Worm (Caenorhabditis elegans) whole organism, L4 larva: ENCODE results near the gene ZC262.2.
A peak's percentile ranks its signal among the peaks of the same experiment; 100 is the strongest.
"Not testable (repeated sequence)": the region's sequence is repeated elsewhere in the genome, so short reads cannot be mapped to it uniquely, and the experiment has no call there.

Experiments used
- F26F4.8 ChIP-seq: fragments of 200-800 bp; sonication (Bioruptor generic); conservative IDR thresholded peaks from 2 replicates; pipeline ENCODE4 v1.3.6; 2022; ENCODE audit warnings: missing genetic modification characterization, missing compliant biosample characterization
- F49E8.2 ChIP-seq: sonication (generic microtip); optimal IDR thresholded peaks from 2 replicates; lab custom pipeline; 2016; ENCODE audit warnings: missing compliant biosample characterization, mild to moderate bottlenecking, missing genetic modification characterization, borderline replicate concordance
- R02D3.7 ChIP-seq: fragments of 150-350 bp; sonication (generic microtip); optimal IDR thresholded peaks from 3 replicates; lab custom pipeline; 2014; ENCODE audit warnings: missing biosample characterization, missing genetic modification characterization
- T26A8.4 ChIP-seq: fragments of 200-800 bp; sonication (Bioruptor generic); IDR thresholded peaks from 2 replicates; pipeline ENCODE4 v1.3.6; 2022; ENCODE audit warnings: missing genetic modification characterization, missing compliant biosample characterization
- Y105C5A.15 ChIP-seq: fragments of 200-800 bp; sonication (Bioruptor generic); IDR thresholded peaks from 2 replicates; pipeline ENCODE4 v1.3.6; 2022; ENCODE audit warnings: missing genetic modification characterization, missing compliant biosample characterization
- Y48G9A.11 ChIP-seq: fragments of 200-800 bp; sonication (Bioruptor generic); IDR thresholded peaks from 2 replicates; pipeline ENCODE4 v1.3.6; 2022; ENCODE audit warnings: missing genetic modification reagents, missing genetic modification characterization, missing compliant biosample characterization
- ZK546.5 ChIP-seq, 2 experiments: sonication (generic microtip); optimal IDR thresholded peaks; 2 replicates each; lab custom pipeline; 2017; ENCODE audit warnings: missing biosample characterization in 2 of 2, missing genetic modification characterization in 2 of 2
- aha-1 ChIP-seq: fragments of 150-350 bp; peaks from one replicate; lab custom pipeline; 2014; ENCODE audit warnings: missing biosample characterization, missing genetic modification characterization
- aly-2 ChIP-seq: sonication (generic microtip); optimal IDR thresholded peaks from 2 replicates; lab custom pipeline; 2018; ENCODE audit warnings: missing biosample characterization, missing genetic modification characterization
- arid-1 ChIP-seq: fragments of 200-800 bp; sonication (Bioruptor generic); conservative IDR thresholded peaks from 2 replicates; pipeline ENCODE4 v1.3.6; 2022; ENCODE audit warnings: missing genetic modification reagents, missing genetic modification characterization, missing compliant biosample characterization
- attf-4 ChIP-seq: sonication (generic microtip); optimal IDR thresholded peaks from 3 replicates; lab custom pipeline; 2017; ENCODE audit warnings: missing biosample characterization, missing genetic modification characterization
- ceh-32 ChIP-seq: sonication (generic microtip); optimal IDR thresholded peaks from 2 replicates; lab custom pipeline; 2016; ENCODE audit warnings: mild to moderate bottlenecking, missing genetic modification characterization, missing compliant biosample characterization; ENCODE audit not compliant: poor library complexity
- dpl-1 ChIP-seq: fragments of 150-350 bp; optimal IDR thresholded peaks from 2 replicates; lab custom pipeline; 2014; ENCODE audit warnings: missing biosample characterization, missing genetic modification reagents, missing genetic modification characterization
- dve-1 ChIP-seq: sonication (generic microtip); optimal IDR thresholded peaks from 2 replicates; lab custom pipeline; 2017; ENCODE audit warnings: antibody characterized with exemption, mild to moderate bottlenecking, missing genetic modification characterization, missing compliant biosample characterization; ENCODE audit not compliant: insufficient read depth
- egl-27 ChIP-seq: sonication (generic microtip); optimal IDR thresholded peaks from 3 replicates; lab custom pipeline; 2017; ENCODE audit warnings: missing biosample characterization, missing genetic modification reagents, missing genetic modification characterization
- hif-1 ChIP-seq, 2 experiments: sonication (generic microtip); optimal IDR thresholded peaks; 2 replicates each; lab custom pipeline; 2016 to 2017; ENCODE audit warnings: missing compliant biosample characterization in 2 of 2, missing genetic modification characterization in 2 of 2, missing genetic modification reagents in 2 of 2, missing genotype in 2 of 2, mild to moderate bottlenecking in 1 of 2
- hlh-11 ChIP-seq: fragments of 200-800 bp; sonication (Bioruptor generic); optimal IDR thresholded peaks from 2 replicates; lab custom pipeline; 2018; ENCODE audit warnings: mild to moderate bottlenecking, missing genetic modification characterization, missing compliant biosample characterization
- lim-7 ChIP-seq: fragments of 200-800 bp; sonication (Bioruptor generic); IDR thresholded peaks from 2 replicates; pipeline ENCODE4 v1.3.6; 2022; ENCODE audit warnings: missing genetic modification characterization, missing compliant biosample characterization
- lin-1 ChIP-seq: fragments of 200-800 bp; sonication (Bioruptor generic); IDR thresholded peaks from 2 replicates; pipeline ENCODE4 v1.3.6; 2022; ENCODE audit warnings: missing genetic modification reagents, missing genetic modification characterization, missing compliant biosample characterization
- lin-29 ChIP-seq: fragments of 200-800 bp; sonication (Bioruptor generic); IDR thresholded peaks from 2 replicates; pipeline ENCODE4 v1.3.6; 2022; ENCODE audit warnings: missing genetic modification reagents, missing genetic modification characterization, missing compliant biosample characterization
- mdl-1 ChIP-seq, 2 experiments: fragments of 150-350 bp in 1 of 2; sonication (generic microtip) in 1 of 2; optimal IDR thresholded peaks; 2 replicates each; lab custom pipeline; 2014 to 2017; ENCODE audit warnings: missing biosample characterization in 2 of 2, missing genetic modification characterization in 2 of 2
- mdt-29 ChIP-seq: fragments of 200-800 bp; sonication (Bioruptor generic); IDR thresholded peaks from 2 replicates; pipeline ENCODE4 v1.3.6; 2022; ENCODE audit warnings: missing genetic modification reagents, missing genetic modification characterization, missing compliant biosample characterization
- mes-2 ChIP-seq: sonication (generic microtip); optimal IDR thresholded peaks from 2 replicates; lab custom pipeline; 2016; ENCODE audit warnings: missing genotype, mild to moderate bottlenecking, missing genetic modification characterization, missing compliant biosample characterization; ENCODE audit not compliant: poor library complexity, severe bottlenecking
- nhr-102 ChIP-seq: sonication (generic microtip); optimal IDR thresholded peaks from 2 replicates; lab custom pipeline; 2016; ENCODE audit warnings: mild to moderate bottlenecking, missing genetic modification characterization, moderate library complexity, missing compliant biosample characterization
- nhr-11 ChIP-seq: fragments of 150-350 bp; optimal IDR thresholded peaks from 2 replicates; lab custom pipeline; 2014; ENCODE audit warnings: missing biosample characterization, missing genetic modification characterization
- nhr-237 ChIP-seq: sonication (generic microtip); optimal IDR thresholded peaks from 2 replicates; lab custom pipeline; 2017; ENCODE audit warnings: missing biosample characterization, missing genetic modification characterization
- nhr-25 ChIP-seq: sonication (generic microtip); optimal IDR thresholded peaks from 2 replicates; lab custom pipeline; 2017; ENCODE audit warnings: missing genetic modification characterization, mild to moderate bottlenecking, missing compliant biosample characterization, antibody characterized with exemption, moderate library complexity, borderline replicate concordance; ENCODE audit not compliant: insufficient read depth
- nhr-28 ChIP-seq: fragments of 150-350 bp; optimal IDR thresholded peaks from 2 replicates; lab custom pipeline; 2014; ENCODE audit warnings: missing biosample characterization, missing genetic modification characterization
- pqm-1 ChIP-seq: sonication (generic microtip); optimal IDR thresholded peaks from 2 replicates; lab custom pipeline; 2017; ENCODE audit warnings: missing biosample characterization, missing genetic modification characterization
- set-16 ChIP-seq: fragments of 200-800 bp; sonication (Bioruptor generic); IDR thresholded peaks from 2 replicates; pipeline ENCODE4 v1.3.6; 2022; ENCODE audit warnings: missing genetic modification reagents, missing genetic modification characterization, missing compliant biosample characterization
- skn-1 ChIP-seq: fragments of 150-350 bp; optimal IDR thresholded peaks from 2 replicates; lab custom pipeline; 2014; ENCODE audit warnings: missing biosample characterization, missing genetic modification characterization
- snpc-1.2 ChIP-seq: fragments of 200-800 bp; sonication (Bioruptor generic); IDR thresholded peaks from 2 replicates; pipeline ENCODE4 v1.3.6; 2022; ENCODE audit warnings: missing genetic modification reagents, missing genetic modification characterization, missing compliant biosample characterization
- spr-1 ChIP-seq: sonication (generic microtip); optimal IDR thresholded peaks from 2 replicates; lab custom pipeline; 2016; ENCODE audit warnings: mild to moderate bottlenecking, missing genetic modification characterization, missing compliant biosample characterization
- tag-97 ChIP-seq: fragments of 200-800 bp; sonication (Bioruptor generic); IDR thresholded peaks from 2 replicates; pipeline ENCODE4 v1.3.6; 2022; ENCODE audit warnings: missing genetic modification characterization, missing compliant biosample characterization
- zip-2 ChIP-seq: fragments of 150-350 bp; optimal IDR thresholded peaks from 2 replicates; lab custom pipeline; 2014; ENCODE audit warnings: missing biosample characterization, missing genetic modification characterization

Gene ZC262.2

ce11 chrIII:8331211-8331610, 651 bp upstream of the ZC262.2 start, which contains the start of gene iglr-2:
iglr-2 (minus strand) TSS chrIII:8331311.
- peak; percentile 30 for TF ChIP-seq aha-1 (tag; lab: Kevin White, UChicago)
- no peak for TF ChIP-seq mes-2 (tag; lab: Kevin White, UChicago)
- TF ChIP-seq, all 104 proteins: peak for 1

DNA sequence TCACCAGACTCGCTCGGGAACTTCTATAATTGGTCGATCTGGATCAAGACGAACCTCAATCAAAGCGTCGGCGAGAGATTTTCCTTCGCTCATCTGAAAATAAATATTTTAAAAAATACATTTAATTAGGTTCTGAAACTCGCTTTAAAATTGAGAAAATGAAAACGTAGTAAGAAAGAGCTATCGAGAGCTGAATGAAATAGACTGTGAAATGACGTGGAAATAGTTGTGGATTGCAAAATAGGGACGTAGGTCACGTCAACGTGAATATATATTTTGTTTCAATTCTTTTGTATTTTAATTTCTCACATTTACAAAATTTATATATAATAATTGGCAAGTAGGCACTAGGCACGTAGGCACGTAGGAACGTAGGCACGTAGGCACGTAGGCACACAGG, 2.6 kb downstream of the ZC262.2 start, which contains the start of gene ZC262.4:
Gene ZC262.4 (minus strand): TSS at position 101 of the 400 bp plus-strand sequence.
- TF ChIP-seq zip-2 (tag; lab: Kevin White, UChicago) (no peak), hlh-11 (tag; lab: Kevin White, UChicago) (no peak), hif-1 (tag; optimal IDR thresholded peaks at IDR 0.05; lab: Kevin White, UChicago) (no peak)

- peak; percentile 78 for TF ChIP-seq set-16 (GFP tag; lab: Robert Waterston, UW)
Measured at ce11 chrIII:8335585-8335984, 3.7 kb downstream of the ZC262.2 start.

- TF ChIP-seq R02D3.7, nhr-25, pqm-1 (tag; lab: Kevin White, UChicago): not testable (repeated sequence)
- TF ChIP-seq, all 104 proteins: peak for 0; not testable (repeated sequence) for 104
Measured at ce11 chrIII:8339372-8339771, 7.5 kb downstream of the ZC262.2 start, which contains the start of gene clc-28. clc-28 (minus strand) TSS chrIII:8339472.

ce11 chrIII:8344283-8344682, 12.4 kb downstream of the ZC262.2 start, which contains the start of gene ZC262.7:
ZC262.7 (minus strand) TSS chrIII:8344336.
- TF ChIP-seq mdt-29 (peak; percentile 72), snpc-1.2 (GFP tag; lab: Robert Waterston, UW) (peak; percentile 17; the same call in 1 of the 2 replicates), lin-1 (peak; percentile 62; the same call in 1 of the 2 replicates), Y48G9A.11 (GFP tag; lab: Robert Waterston, UW) (peak; percentile 37; the same call in 1 of the 2 replicates), arid-1 (GFP tag; lab: Robert Waterston, UW) (peak; percentile 44; the same call in 1 of the 2 replicates)

DNA sequence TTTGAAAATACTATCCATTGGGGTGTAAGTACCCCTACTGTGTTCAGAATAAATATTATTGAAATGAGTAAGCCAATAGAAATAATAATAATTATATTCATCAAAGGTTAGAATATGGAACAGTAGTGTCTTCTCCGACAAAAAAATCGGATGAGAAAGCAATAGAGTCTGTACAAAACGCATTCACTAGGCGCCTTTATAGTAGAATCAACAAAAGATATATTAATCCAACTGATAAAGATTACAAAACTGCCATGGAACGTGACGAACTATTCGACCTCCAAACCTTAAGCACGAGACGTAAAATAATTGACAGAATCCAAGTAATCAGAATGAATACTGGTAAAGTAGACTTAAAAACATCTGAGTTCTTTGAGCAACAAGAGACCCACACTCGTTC, 16.0 kb downstream of the ZC262.2 start, which contains the start of gene clc-29:
Gene clc-29 (minus strand): TSS at position 101 of the 400 bp plus-strand sequence.
- not testable (repeated sequence) for TF ChIP-seq spr-1 (tag; lab: Kevin White, UChicago); skn-1 (tag; lab: Kevin White, UChicago); tag-97 (GFP tag; lab: Robert Waterston, UW)

ce11 chrIII:8354644-8355461, 23.0 kb downstream of the ZC262.2 start, which contains the start of gene unc-116:
unc-116 (minus strand) TSS chrIII:8355174.
- TF ChIP-seq dve-1 (tag; lab: Kevin White, UChicago): peak; percentile 55
- no peak for TF ChIP-seq arid-1 (GFP tag; lab: Robert Waterston, UW)
- TF ChIP-seq attf-4 (tag; lab: Kevin White, UChicago): no peak
- no peak for TF ChIP-seq tag-97 (GFP tag; lab: Robert Waterston, UW)
- no peak for TF ChIP-seq ceh-32 (tag; lab: Kevin White, UChicago)
- TF ChIP-seq nhr-102 (tag; lab: Kevin White, UChicago): no peak
- TF ChIP-seq ZK546.5 (tag; optimal IDR thresholded peaks at IDR 0.05; lab: Kevin White, UChicago): no peak
- no peak for TF ChIP-seq snpc-1.2 (GFP tag; lab: Robert Waterston, UW)
- TF ChIP-seq nhr-11 (tag; lab: Kevin White, UChicago): peak; percentile 22
- TF ChIP-seq dpl-1: peak; percentile 34
- no peak for TF ChIP-seq aly-2 (tag; lab: Kevin White, UChicago)
- no peak for TF ChIP-seq F26F4.8 (GFP tag; lab: Robert Waterston, UW)
- no peak for TF ChIP-seq nhr-28 (tag; lab: Kevin White, UChicago)
- TF ChIP-seq T26A8.4 (GFP tag; lab: Robert Waterston, UW): peak; percentile 22; the same call in 1 of the 2 replicates
- peak; percentile 37 to 76 for TF ChIP-seq mdl-1 (tag; optimal IDR thresholded peaks at IDR 0.05; lab: Kevin White, UChicago)
- no peak for TF ChIP-seq egl-27 (tag; lab: Kevin White, UChicago)
- TF ChIP-seq F49E8.2 (tag; lab: Kevin White, UChicago): no peak
- 0 out of 2 replicates have a peak, but pooled peaks have one; percentile 7 for TF ChIP-seq set-16 (GFP tag; lab: Robert Waterston, UW)
- no peak for TF ChIP-seq nhr-237 (tag; lab: Kevin White, UChicago)
- no peak for TF ChIP-seq lim-7
- TF ChIP-seq pqm-1 (tag; lab: Kevin White, UChicago): no peak
- TF ChIP-seq Y105C5A.15 (GFP tag; lab: Robert Waterston, UW): no peak
- no peak for TF ChIP-seq lin-29
